Worm (Caenorhabditis elegans) whole organism, early embryonic: Measurements from ENCODE around the gene fbxb-74.

Source experiments
- ama-1 ChIP-seq: fragments of 150-350 bp; optimal IDR thresholded peaks from 2 replicates; lab custom pipeline; 2014
- ceh-13 ChIP-seq: fragments of 200-800 bp; sonication (Bioruptor generic); optimal IDR thresholded peaks from 2 replicates; lab custom pipeline; 2018; ENCODE audit warnings: mild to moderate bottlenecking, missing genetic modification characterization, missing compliant biosample characterization
- ceh-36 ChIP-seq: sonication (generic microtip); optimal IDR thresholded peaks from 2 replicates; lab custom pipeline; 2016; ENCODE audit warnings: missing genetic modification characterization, inconsistent platforms, missing compliant biosample characterization
- flt-1 ChIP-seq: fragments of 200-800 bp; sonication (Bioruptor generic); IDR thresholded peaks from 2 replicates; pipeline ENCODE4 v1.3.6; 2022; ENCODE audit warnings: missing genetic modification characterization, missing compliant biosample characterization
- hmbx-1 ChIP-seq: sonication (generic microtip); optimal IDR thresholded peaks from 2 replicates; lab custom pipeline; 2016; ENCODE audit warnings: mild to moderate bottlenecking, missing genetic modification characterization, missing compliant biosample characterization
- hmg-4 ChIP-seq: fragments of 200-800 bp; sonication (Bioruptor generic); optimal IDR thresholded peaks from 2 replicates; lab custom pipeline; 2018; ENCODE audit warnings: mild to moderate bottlenecking, missing genetic modification characterization, missing compliant biosample characterization
- hnd-1 ChIP-seq: sonication (generic microtip); optimal IDR thresholded peaks from 2 replicates; lab custom pipeline; 2016; ENCODE audit warnings: missing genetic modification characterization, missing compliant biosample characterization
- tbx-11 ChIP-seq: fragments of 200-800 bp; sonication (Bioruptor generic); IDR thresholded peaks from 2 replicates; pipeline ENCODE4 v1.3.6; 2022; ENCODE audit warnings: missing genetic modification characterization, missing compliant biosample characterization

- no peak for TF ChIP-seq ceh-13 (GFP tag; lab: Kevin White, UChicago)
- no peak for TF ChIP-seq hmg-4 (GFP tag; lab: Kevin White, UChicago)
- no peak for TF ChIP-seq flt-1 (GFP tag; lab: Robert Waterston, UW)
- no peak for TF ChIP-seq hmbx-1
- TF ChIP-seq tbx-11 (GFP tag; lab: Robert Waterston, UW) = no peak
- no peak for TF ChIP-seq ceh-36
- no peak for TF ChIP-seq hnd-1 (tag; lab: Kevin White, UChicago)
- TF ChIP-seq ama-1 (lab: Kevin White, UChicago) = no peak
These were observed 33.5 kb upstream of the fbxb-74 start for ce11 chrIV:4472418-4473173.
